Fruit fly (Drosophila melanogaster) whole organism, prepupa: ENCODE results near the gene Gnmt.

Experiments
- Blimp-1 ChIP-seq: fragments of 200-800 bp; sonication (Bioruptor generic); optimal IDR thresholded peaks from 3 replicates; lab custom pipeline; 2017; ENCODE audit warnings: missing biosample characterization, missing genetic modification characterization, mild to moderate bottlenecking, moderate library complexity, missing genetic modification reagents
- CG10631 ChIP-seq: fragments of 200-800 bp; sonication (Bioruptor generic); optimal IDR thresholded peaks from 2 replicates; lab custom pipeline; 2016; ENCODE audit warnings: missing biosample characterization, missing genetic modification characterization
- CG11294 ChIP-seq: fragments of 200-800 bp; sonication (Bioruptor generic); IDR thresholded peaks from 2 replicates; pipeline ENCODE4 v1.3.6; 2022; ENCODE audit warnings: missing biosample characterization, missing genetic modification characterization
- CG15336 ChIP-seq: fragments of 200-800 bp; sonication (Bioruptor generic); IDR thresholded peaks from 2 replicates; pipeline ENCODE4 v1.3.6; 2022; ENCODE audit warnings: missing biosample characterization, missing genetic modification characterization
- CG3032 ChIP-seq: fragments of 200-800 bp; optimal IDR thresholded peaks from 2 replicates; lab custom pipeline; 2019; ENCODE audit warnings: missing biosample characterization, mild to moderate bottlenecking, missing genetic modification characterization, moderate library complexity
- CG31627 ChIP-seq: fragments of 200-800 bp; sonication (Bioruptor generic); optimal IDR thresholded peaks from 3 replicates; lab custom pipeline; 2016; ENCODE audit warnings: missing biosample characterization, missing genetic modification characterization
- CG34406 ChIP-seq: fragments of 200-800 bp; sonication (Bioruptor generic); optimal IDR thresholded peaks from 3 replicates; lab custom pipeline; 2016; ENCODE audit warnings: missing biosample characterization, missing genetic modification characterization
- CG6792 ChIP-seq: fragments of 200-800 bp; sonication (Bioruptor generic); optimal IDR thresholded peaks from 3 replicates; lab custom pipeline; 2016; ENCODE audit warnings: missing biosample characterization, missing genetic modification characterization
- CG6808 ChIP-seq: fragments of 200-800 bp; sonication (Bioruptor generic); optimal IDR thresholded peaks from 3 replicates; lab custom pipeline; 2017; ENCODE audit warnings: missing biosample characterization, missing genetic modification characterization, mild to moderate bottlenecking, moderate library complexity, missing genetic modification reagents
- CG7368 ChIP-seq: fragments of 200-800 bp; sonication (Bioruptor generic); optimal IDR thresholded peaks from 3 replicates; lab custom pipeline; 2016; ENCODE audit warnings: missing biosample characterization, missing genetic modification characterization
- CG8319 ChIP-seq: fragments of 200-800 bp; sonication (Bioruptor generic); optimal IDR thresholded peaks from 3 replicates; lab custom pipeline; 2016; ENCODE audit warnings: missing biosample characterization, missing genetic modification characterization
- CG8632 ChIP-seq: fragments of 200-800 bp; sonication (Bioruptor generic); optimal IDR thresholded peaks from 3 replicates; lab custom pipeline; 2016; ENCODE audit warnings: missing biosample characterization, missing genetic modification characterization
- Eip75B ChIP-seq: fragments of 200-800 bp; sonication (Bioruptor generic); optimal IDR thresholded peaks from 3 replicates; lab custom pipeline; 2016; ENCODE audit warnings: missing biosample characterization, missing genetic modification characterization
- Eip78C ChIP-seq: fragments of 200-800 bp; sonication (Bioruptor generic); peaks from one replicate; lab custom pipeline; 2016; ENCODE audit warnings: missing biosample characterization, missing genetic modification characterization
- Eip93F ChIP-seq: fragments of 200-800 bp; sonication (Bioruptor generic); optimal IDR thresholded peaks from 2 replicates; lab custom pipeline; 2016; ENCODE audit warnings: missing biosample characterization, mild to moderate bottlenecking, missing genetic modification characterization
- Ets21C ChIP-seq: fragments of 200-800 bp; sonication (Bioruptor generic); optimal IDR thresholded peaks from 3 replicates; lab custom pipeline; 2016; ENCODE audit warnings: missing biosample characterization, missing genetic modification characterization
- Ets96B ChIP-seq: fragments of 200-800 bp; optimal IDR thresholded peaks from 2 replicates; lab custom pipeline; 2019; ENCODE audit warnings: missing biosample characterization, mild to moderate bottlenecking, missing genetic modification characterization, moderate library complexity
- Gug ChIP-seq: fragments of 200-800 bp; sonication (Bioruptor generic); IDR thresholded peaks from 2 replicates; pipeline ENCODE4 v1.3.6; 2022; ENCODE audit warnings: missing biosample characterization, missing genetic modification characterization
- Hr38 ChIP-seq: sonication (Bioruptor generic); optimal IDR thresholded peaks from 2 replicates; lab custom pipeline; 2016; ENCODE audit warnings: missing biosample characterization, missing genetic modification characterization
- Met ChIP-seq: fragments of 200-800 bp; sonication (Bioruptor generic); optimal IDR thresholded peaks from 3 replicates; lab custom pipeline; 2016; ENCODE audit warnings: missing biosample characterization, missing genetic modification characterization
- OdsH ChIP-seq: fragments of 200-800 bp; sonication (Bioruptor generic); optimal IDR thresholded peaks from 3 replicates; lab custom pipeline; 2016; ENCODE audit warnings: missing biosample characterization, missing genetic modification characterization
- Sox102F ChIP-seq: fragments of 200-800 bp; sonication (Bioruptor generic); optimal IDR thresholded peaks from 2 replicates; lab custom pipeline; 2016; ENCODE audit warnings: missing biosample characterization, mild to moderate bottlenecking, missing genetic modification characterization
- Sox14 ChIP-seq: fragments of 200-800 bp; sonication (Bioruptor generic); optimal IDR thresholded peaks from 3 replicates; lab custom pipeline; 2016; ENCODE audit warnings: missing biosample characterization, missing genetic modification characterization
- Sox15 ChIP-seq: fragments of 200-800 bp; sonication (Bioruptor generic); optimal IDR thresholded peaks from 3 replicates; lab custom pipeline; 2016; ENCODE audit warnings: missing biosample characterization, missing genetic modification characterization
- achi ChIP-seq: fragments of 200-800 bp; sonication (Bioruptor generic); optimal IDR thresholded peaks from 3 replicates; lab custom pipeline; 2016; ENCODE audit warnings: missing biosample characterization, missing genetic modification characterization
- acj6 ChIP-seq: fragments of 200-800 bp; sonication (Bioruptor generic); optimal IDR thresholded peaks from 3 replicates; lab custom pipeline; 2016; ENCODE audit warnings: missing biosample characterization, missing genetic modification characterization
- dsx ChIP-seq: fragments of 200-800 bp; optimal IDR thresholded peaks from 3 replicates; lab custom pipeline; 2019; ENCODE audit warnings: missing biosample characterization, mild to moderate bottlenecking, missing genetic modification characterization, moderate library complexity; ENCODE audit not compliant: poor library complexity, severe bottlenecking
- eg ChIP-seq: fragments of 200-800 bp; sonication (Bioruptor generic); IDR thresholded peaks from 3 replicates; pipeline ENCODE4 v1.3.6; 2022; ENCODE audit warnings: missing biosample characterization, missing genetic modification characterization
- fd59A ChIP-seq: fragments of 200-800 bp; sonication (Bioruptor generic); optimal IDR thresholded peaks from 2 replicates; lab custom pipeline; 2017; ENCODE audit warnings: missing biosample characterization, mild to moderate bottlenecking, missing genetic modification characterization, missing genetic modification reagents
- fd85E ChIP-seq: fragments of 200-800 bp; sonication (Bioruptor generic); optimal IDR thresholded peaks from 3 replicates; lab custom pipeline; 2016; ENCODE audit warnings: missing biosample characterization, missing genetic modification characterization
- net ChIP-seq: fragments of 200-800 bp; sonication (Bioruptor generic); optimal IDR thresholded peaks from 3 replicates; lab custom pipeline; 2016; ENCODE audit warnings: missing biosample characterization, missing genetic modification characterization
- pdm3 ChIP-seq: fragments of 200-800 bp; sonication (Bioruptor generic); optimal IDR thresholded peaks from 3 replicates; lab custom pipeline; 2016; ENCODE audit warnings: missing biosample characterization, missing genetic modification characterization
- spab ChIP-seq: fragments of 200-800 bp; sonication (Bioruptor generic); optimal IDR thresholded peaks from 2 replicates; lab custom pipeline; 2017; ENCODE audit warnings: missing biosample characterization, mild to moderate bottlenecking, missing genetic modification characterization, missing genetic modification reagents
- ss ChIP-seq, 2 experiments: fragments of 200-800 bp; sonication (Bioruptor generic); optimal IDR thresholded peaks; 2 replicates in 1 of 2; 3 replicates in 1 of 2; lab custom pipeline; 2017 to 2018; ENCODE audit warnings: mild to moderate bottlenecking in 2 of 2, missing biosample characterization in 2 of 2, missing genetic modification characterization in 2 of 2, moderate library complexity in 1 of 2
- svp ChIP-seq: fragments of 200-800 bp; sonication (Bioruptor generic); peaks from one replicate; lab custom pipeline; 2016; ENCODE audit warnings: missing biosample characterization, missing genetic modification characterization
- vri ChIP-seq: fragments of 200-800 bp; sonication (Bioruptor generic); optimal IDR thresholded peaks from 3 replicates; lab custom pipeline; 2016; ENCODE audit warnings: missing biosample characterization, mild to moderate bottlenecking, missing genetic modification characterization

Gene Gnmt

DNA sequence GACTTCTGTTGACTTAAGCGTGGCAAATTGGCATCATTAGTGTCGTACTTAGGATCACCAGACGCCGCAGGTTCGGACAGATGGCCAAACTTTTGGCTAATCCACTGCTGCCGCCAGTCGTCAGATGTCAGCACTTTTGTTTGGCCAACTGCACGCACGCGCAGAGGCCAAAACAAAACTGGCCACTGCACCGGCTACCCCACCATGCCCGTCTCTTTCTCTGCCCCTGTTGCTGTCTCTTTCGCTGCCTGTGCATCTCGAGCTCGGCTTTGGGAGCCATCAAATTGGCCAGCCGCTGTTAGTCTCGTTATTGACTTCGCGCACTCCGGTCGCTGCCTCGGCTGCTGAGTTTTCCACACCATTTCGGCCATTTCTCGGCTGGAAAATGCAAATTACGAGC, 11.9 kb upstream of the Gnmt start, which contains the start of gene CG14395:
CG14395 (plus strand) TSS at position 301 of the 400 bp plus-strand sequence.
- no peak for TF ChIP-seq CG6792 (GFP tag; lab: Kevin White, UChicago)
- TF ChIP-seq eg (GFP tag; lab: Robert Waterston, UW) = peak; percentile 36; the same call in 1 of the 3 replicates
- TF ChIP-seq, all 60 proteins: peak for 1

dm6 chr3R:12666206-12666834, 8.1 kb upstream of the Gnmt start:
- TF ChIP-seq OdsH (GFP tag; lab: Kevin White, UChicago) (no peak), Hr38 (GFP tag; lab: Kevin White, UChicago) (no peak), Sox15 (GFP tag; lab: Kevin White, UChicago) (no peak), pdm3 (GFP tag; lab: Kevin White, UChicago) (no peak), Blimp-1 (no peak), CG10631 (GFP tag; lab: Kevin White, UChicago) (no peak), CG31627 (no peak), CG11294 (GFP tag; lab: Robert Waterston, UW) (no peak), Ets96B (tag; lab: Kevin White, UChicago) (no peak), Gug (GFP tag; lab: Robert Waterston, UW) (no peak), CG3032 (tag; lab: Kevin White, UChicago) (no peak), acj6 (GFP tag; lab: Kevin White, UChicago) (no peak), CG15336 (GFP tag; lab: Robert Waterston, UW) (no peak), CG7368 (GFP tag; lab: Kevin White, UChicago) (no peak), Eip78C (GFP tag; lab: Kevin White, UChicago) (no peak), CG6808 (GFP tag; lab: Kevin White, UChicago) (no peak), fd59A (no peak), achi (GFP tag; lab: Kevin White, UChicago) (no peak)

DNA sequence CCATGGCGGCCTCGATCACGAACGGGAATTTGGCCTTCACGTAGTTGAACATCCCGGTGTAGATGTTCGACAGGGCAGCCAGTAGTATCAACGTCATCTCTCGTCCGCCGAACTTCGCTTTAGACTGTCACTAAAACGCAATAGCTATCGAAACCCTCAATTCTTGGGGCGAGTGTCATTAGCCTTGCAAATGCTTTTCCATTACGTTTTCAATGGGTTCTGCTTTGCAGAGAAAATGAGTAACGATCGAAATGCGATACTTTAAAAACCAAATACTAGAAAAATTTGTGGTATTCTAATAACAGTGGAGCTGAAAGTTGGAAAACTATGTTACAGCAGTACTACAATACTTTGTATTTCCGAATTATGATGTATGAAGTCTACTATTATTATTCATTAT, 1.8 kb downstream of the Gnmt start, which contains the start of gene CG43630:
CG43630 (minus strand) TSS at position 101 of the 400 bp plus-strand sequence.
- TF ChIP-seq CG3032 (tag; lab: Kevin White, UChicago) = no peak
- no peak for TF ChIP-seq Ets96B (tag; lab: Kevin White, UChicago)
- no peak for TF ChIP-seq net (GFP tag; lab: Kevin White, UChicago)
- TF ChIP-seq CG6792 (GFP tag; lab: Kevin White, UChicago) = no peak
- no peak for TF ChIP-seq Gug (GFP tag; lab: Robert Waterston, UW)
- TF ChIP-seq CG31627 = no peak
- no peak for TF ChIP-seq vri (GFP tag; lab: Kevin White, UChicago)
- TF ChIP-seq CG7368 (GFP tag; lab: Kevin White, UChicago) = no peak
- TF ChIP-seq CG6808 (GFP tag; lab: Kevin White, UChicago) = no peak
- TF ChIP-seq ss (GFP tag; optimal IDR thresholded peaks at IDR 0.05; lab: Kevin White, UChicago) = no peak
- TF ChIP-seq spab (GFP tag; lab: Kevin White, UChicago) = no peak
- TF ChIP-seq Eip93F (GFP tag; lab: Kevin White, UChicago) = no peak
- TF ChIP-seq Eip75B (GFP tag; lab: Kevin White, UChicago) = no peak
- no peak for TF ChIP-seq Sox102F (GFP tag; lab: Kevin White, UChicago)
- TF ChIP-seq Blimp-1 = no peak
- TF ChIP-seq OdsH (GFP tag; lab: Kevin White, UChicago) = no peak
- TF ChIP-seq CG11294 (GFP tag; lab: Robert Waterston, UW) = no peak
- TF ChIP-seq CG8632 = no peak

dm6 chr3R:12678850-12679249, 4.4 kb downstream of the Gnmt start, which contains the start of gene mbo:
TSS of gene mbo (minus strand) at chr3R:12679052.
- TF ChIP-seq fd85E (GFP tag; lab: Kevin White, UChicago) (no peak), Hr38 (GFP tag; lab: Kevin White, UChicago) (no peak), Ets21C (GFP tag; lab: Kevin White, UChicago) (no peak), vri (GFP tag; lab: Kevin White, UChicago) (no peak), CG15336 (GFP tag; lab: Robert Waterston, UW) (no peak), CG8632 (no peak), Met (GFP tag; lab: Kevin White, UChicago) (no peak), Sox14 (GFP tag; lab: Kevin White, UChicago) (no peak), CG8319 (GFP tag; lab: Kevin White, UChicago) (no peak), CG3032 (tag; lab: Kevin White, UChicago) (no peak), dsx (GFP tag; lab: Kevin White, UChicago) (no peak), svp (GFP tag; lab: Kevin White, UChicago) (no peak), CG34406 (GFP tag; lab: Kevin White, UChicago) (no peak), CG31627 (no peak), ss (GFP tag; optimal IDR thresholded peaks at IDR 0.05; lab: Kevin White, UChicago) (no peak), CG7368 (GFP tag; lab: Kevin White, UChicago) (no peak)
